Fruit fly (Drosophila melanogaster) whole organism, prepupa: ENCODE results near the gene CG11699.
A peak's percentile ranks its signal among the peaks of the same experiment; 100 is the strongest.

Experiments used
- Blimp-1 ChIP-seq: fragments of 200-800 bp; sonication (Bioruptor generic); optimal IDR thresholded peaks from 3 replicates; lab custom pipeline; 2017; ENCODE audit warnings: missing biosample characterization, missing genetic modification characterization, mild to moderate bottlenecking, moderate library complexity, missing genetic modification reagents
- CG10631 ChIP-seq: fragments of 200-800 bp; sonication (Bioruptor generic); optimal IDR thresholded peaks from 2 replicates; lab custom pipeline; 2016; ENCODE audit warnings: missing biosample characterization, missing genetic modification characterization
- CG10669 ChIP-seq: fragments of 200-800 bp; sonication (Bioruptor generic); optimal IDR thresholded peaks from 3 replicates; lab custom pipeline; 2018; ENCODE audit warnings: missing biosample characterization, mild to moderate bottlenecking, missing genetic modification characterization, moderate library complexity
- CG11294 ChIP-seq: fragments of 200-800 bp; sonication (Bioruptor generic); IDR thresholded peaks from 2 replicates; pipeline ENCODE4 v1.3.6; 2022; ENCODE audit warnings: missing biosample characterization, missing genetic modification characterization
- CG11762 ChIP-seq: fragments of 200-800 bp; sonication (Bioruptor generic); optimal IDR thresholded peaks from 3 replicates; lab custom pipeline; 2016; ENCODE audit warnings: missing biosample characterization, missing genetic modification characterization; ENCODE audit not compliant: insufficient read depth
- CG11902 ChIP-seq: fragments of 200-800 bp; sonication (Bioruptor generic); optimal IDR thresholded peaks from 3 replicates; lab custom pipeline; 2016; ENCODE audit warnings: missing biosample characterization, missing genetic modification characterization
- CG15336 ChIP-seq: fragments of 200-800 bp; sonication (Bioruptor generic); IDR thresholded peaks from 2 replicates; pipeline ENCODE4 v1.3.6; 2022; ENCODE audit warnings: missing biosample characterization, missing genetic modification characterization
- CG1621 ChIP-seq: fragments of 200-800 bp; sonication (Bioruptor generic); optimal IDR thresholded peaks from 3 replicates; lab custom pipeline; 2018; ENCODE audit warnings: missing biosample characterization, mild to moderate bottlenecking, missing genetic modification characterization
- CG16779 ChIP-seq: fragments of 200-800 bp; sonication (Bioruptor generic); optimal IDR thresholded peaks from 3 replicates; lab custom pipeline; 2017; ENCODE audit warnings: missing biosample characterization, mild to moderate bottlenecking, missing genetic modification characterization
- CG3032 ChIP-seq: fragments of 200-800 bp; optimal IDR thresholded peaks from 2 replicates; lab custom pipeline; 2019; ENCODE audit warnings: missing biosample characterization, mild to moderate bottlenecking, missing genetic modification characterization, moderate library complexity
- CG31627 ChIP-seq: fragments of 200-800 bp; sonication (Bioruptor generic); optimal IDR thresholded peaks from 3 replicates; lab custom pipeline; 2016; ENCODE audit warnings: missing biosample characterization, missing genetic modification characterization
- CG3919 ChIP-seq: fragments of 200-800 bp; sonication (Bioruptor generic); optimal IDR thresholded peaks from 3 replicates; lab custom pipeline; 2016; ENCODE audit warnings: missing biosample characterization, missing genetic modification characterization
- CG4318 ChIP-seq: fragments of 200-800 bp; sonication (Bioruptor generic); optimal IDR thresholded peaks from 3 replicates; lab custom pipeline; 2017; ENCODE audit warnings: missing biosample characterization, mild to moderate bottlenecking, missing genetic modification characterization
- CG6163 ChIP-seq: fragments of 200-800 bp; sonication (Bioruptor generic); IDR thresholded peaks from 3 replicates; pipeline ENCODE4 v1.3.6; 2022; ENCODE audit warnings: missing biosample characterization, missing genetic modification characterization
- CG6276 ChIP-seq: fragments of 200-800 bp; sonication (Bioruptor generic); optimal IDR thresholded peaks from 2 replicates; lab custom pipeline; 2017; ENCODE audit warnings: missing biosample characterization, mild to moderate bottlenecking, missing genetic modification characterization
- CG6792 ChIP-seq: fragments of 200-800 bp; sonication (Bioruptor generic); optimal IDR thresholded peaks from 3 replicates; lab custom pipeline; 2016; ENCODE audit warnings: missing biosample characterization, missing genetic modification characterization
- CG6854 ChIP-seq: fragments of 200-800 bp; sonication (Bioruptor generic); optimal IDR thresholded peaks from 2 replicates; lab custom pipeline; 2017; ENCODE audit warnings: missing biosample characterization, mild to moderate bottlenecking, missing genetic modification characterization
- CG7368 ChIP-seq: fragments of 200-800 bp; sonication (Bioruptor generic); optimal IDR thresholded peaks from 3 replicates; lab custom pipeline; 2016; ENCODE audit warnings: missing biosample characterization, missing genetic modification characterization
- CG8119 ChIP-seq: fragments of 200-800 bp; sonication (Bioruptor generic); IDR thresholded peaks from 3 replicates; pipeline ENCODE4 v1.3.6; 2022; ENCODE audit warnings: missing biosample characterization, missing genetic modification characterization
- CG8319 ChIP-seq: fragments of 200-800 bp; sonication (Bioruptor generic); optimal IDR thresholded peaks from 3 replicates; lab custom pipeline; 2016; ENCODE audit warnings: missing biosample characterization, missing genetic modification characterization
- CG8632 ChIP-seq: fragments of 200-800 bp; sonication (Bioruptor generic); optimal IDR thresholded peaks from 3 replicates; lab custom pipeline; 2016; ENCODE audit warnings: missing biosample characterization, missing genetic modification characterization
- CG9139 ChIP-seq: fragments of 200-800 bp; sonication (Bioruptor generic); optimal IDR thresholded peaks from 3 replicates; lab custom pipeline; 2017; ENCODE audit warnings: missing biosample characterization, mild to moderate bottlenecking, missing genetic modification characterization
- Eip75B ChIP-seq: fragments of 200-800 bp; sonication (Bioruptor generic); optimal IDR thresholded peaks from 3 replicates; lab custom pipeline; 2016; ENCODE audit warnings: missing biosample characterization, missing genetic modification characterization
- Eip78C ChIP-seq: fragments of 200-800 bp; sonication (Bioruptor generic); peaks from one replicate; lab custom pipeline; 2016; ENCODE audit warnings: missing biosample characterization, missing genetic modification characterization
- Eip93F ChIP-seq: fragments of 200-800 bp; sonication (Bioruptor generic); optimal IDR thresholded peaks from 2 replicates; lab custom pipeline; 2016; ENCODE audit warnings: missing biosample characterization, mild to moderate bottlenecking, missing genetic modification characterization
- Ets21C ChIP-seq: fragments of 200-800 bp; sonication (Bioruptor generic); optimal IDR thresholded peaks from 3 replicates; lab custom pipeline; 2016; ENCODE audit warnings: missing biosample characterization, missing genetic modification characterization
- Gug ChIP-seq: fragments of 200-800 bp; sonication (Bioruptor generic); IDR thresholded peaks from 2 replicates; pipeline ENCODE4 v1.3.6; 2022; ENCODE audit warnings: missing biosample characterization, missing genetic modification characterization
- Hr38 ChIP-seq: sonication (Bioruptor generic); optimal IDR thresholded peaks from 2 replicates; lab custom pipeline; 2016; ENCODE audit warnings: missing biosample characterization, missing genetic modification characterization
- Hr39 ChIP-seq: fragments of 200-800 bp; sonication (Bioruptor generic); optimal IDR thresholded peaks from 2 replicates; lab custom pipeline; 2016; ENCODE audit warnings: missing biosample characterization, missing genetic modification characterization
- Hr4 ChIP-seq: fragments of 200-800 bp; sonication (Bioruptor generic); optimal IDR thresholded peaks from 3 replicates; lab custom pipeline; 2016; ENCODE audit warnings: missing biosample characterization, missing genetic modification characterization
- Lpt ChIP-seq: fragments of 200-800 bp; sonication (Bioruptor generic); optimal IDR thresholded peaks from 3 replicates; lab custom pipeline; 2016; ENCODE audit warnings: missing biosample characterization, missing genetic modification characterization
- Met ChIP-seq: fragments of 200-800 bp; sonication (Bioruptor generic); optimal IDR thresholded peaks from 3 replicates; lab custom pipeline; 2016; ENCODE audit warnings: missing biosample characterization, missing genetic modification characterization
- OdsH ChIP-seq: fragments of 200-800 bp; sonication (Bioruptor generic); optimal IDR thresholded peaks from 3 replicates; lab custom pipeline; 2016; ENCODE audit warnings: missing biosample characterization, missing genetic modification characterization
- Smox ChIP-seq: fragments of 200-800 bp; sonication (Bioruptor generic); optimal IDR thresholded peaks from 3 replicates; lab custom pipeline; 2016; ENCODE audit warnings: missing biosample characterization, missing genetic modification characterization
- Sox102F ChIP-seq: fragments of 200-800 bp; sonication (Bioruptor generic); optimal IDR thresholded peaks from 2 replicates; lab custom pipeline; 2016; ENCODE audit warnings: missing biosample characterization, mild to moderate bottlenecking, missing genetic modification characterization
- Sox14 ChIP-seq: fragments of 200-800 bp; sonication (Bioruptor generic); optimal IDR thresholded peaks from 3 replicates; lab custom pipeline; 2016; ENCODE audit warnings: missing biosample characterization, missing genetic modification characterization
- Sox15 ChIP-seq: fragments of 200-800 bp; sonication (Bioruptor generic); optimal IDR thresholded peaks from 3 replicates; lab custom pipeline; 2016; ENCODE audit warnings: missing biosample characterization, missing genetic modification characterization
- achi ChIP-seq: fragments of 200-800 bp; sonication (Bioruptor generic); optimal IDR thresholded peaks from 3 replicates; lab custom pipeline; 2016; ENCODE audit warnings: missing biosample characterization, missing genetic modification characterization
- acj6 ChIP-seq: fragments of 200-800 bp; sonication (Bioruptor generic); optimal IDR thresholded peaks from 3 replicates; lab custom pipeline; 2016; ENCODE audit warnings: missing biosample characterization, missing genetic modification characterization
- cyc ChIP-seq: fragments of 200-800 bp; sonication (Bioruptor generic); optimal IDR thresholded peaks from 3 replicates; lab custom pipeline; 2016; ENCODE audit warnings: missing biosample characterization, missing genetic modification characterization
- dac ChIP-seq: fragments of 200-800 bp; sonication (Bioruptor generic); optimal IDR thresholded peaks from 2 replicates; lab custom pipeline; 2017; ENCODE audit warnings: missing biosample characterization, mild to moderate bottlenecking, missing genetic modification characterization
- dsx ChIP-seq: fragments of 200-800 bp; optimal IDR thresholded peaks from 3 replicates; lab custom pipeline; 2019; ENCODE audit warnings: missing biosample characterization, mild to moderate bottlenecking, missing genetic modification characterization, moderate library complexity; ENCODE audit not compliant: poor library complexity, severe bottlenecking
- esn ChIP-seq: fragments of 200-800 bp; sonication (Bioruptor generic); optimal IDR thresholded peaks from 2 replicates; lab custom pipeline; 2016; ENCODE audit warnings: missing biosample characterization, mild to moderate bottlenecking, missing genetic modification characterization, moderate library complexity
- fd59A ChIP-seq: fragments of 200-800 bp; sonication (Bioruptor generic); optimal IDR thresholded peaks from 2 replicates; lab custom pipeline; 2017; ENCODE audit warnings: missing biosample characterization, mild to moderate bottlenecking, missing genetic modification characterization, missing genetic modification reagents
- lz ChIP-seq: fragments of 200-800 bp; sonication (Bioruptor generic); optimal IDR thresholded peaks from 3 replicates; lab custom pipeline; 2016; ENCODE audit warnings: missing biosample characterization, missing genetic modification characterization
- pdm3 ChIP-seq: fragments of 200-800 bp; sonication (Bioruptor generic); optimal IDR thresholded peaks from 3 replicates; lab custom pipeline; 2016; ENCODE audit warnings: missing biosample characterization, missing genetic modification characterization
- salr ChIP-seq, 2 experiments: fragments of 200-800 bp; sonication (Bioruptor generic); optimal IDR thresholded peaks; 3 replicates each; lab custom pipeline; 2016 to 2018; ENCODE audit warnings: missing biosample characterization in 2 of 2, missing genetic modification characterization in 2 of 2, mild to moderate bottlenecking in 1 of 2
- ss ChIP-seq, 2 experiments: fragments of 200-800 bp; sonication (Bioruptor generic); optimal IDR thresholded peaks; 2 replicates in 1 of 2; 3 replicates in 1 of 2; lab custom pipeline; 2017 to 2018; ENCODE audit warnings: mild to moderate bottlenecking in 2 of 2, missing biosample characterization in 2 of 2, missing genetic modification characterization in 2 of 2, moderate library complexity in 1 of 2
- svp ChIP-seq: fragments of 200-800 bp; sonication (Bioruptor generic); peaks from one replicate; lab custom pipeline; 2016; ENCODE audit warnings: missing biosample characterization, missing genetic modification characterization
- topi ChIP-seq: fragments of 200-800 bp; sonication (Bioruptor generic); optimal IDR thresholded peaks from 3 replicates; lab custom pipeline; 2016; ENCODE audit warnings: missing biosample characterization, missing genetic modification characterization
- vri ChIP-seq: fragments of 200-800 bp; sonication (Bioruptor generic); optimal IDR thresholded peaks from 3 replicates; lab custom pipeline; 2016; ENCODE audit warnings: missing biosample characterization, mild to moderate bottlenecking, missing genetic modification characterization

The CG11699 gene

DNA sequence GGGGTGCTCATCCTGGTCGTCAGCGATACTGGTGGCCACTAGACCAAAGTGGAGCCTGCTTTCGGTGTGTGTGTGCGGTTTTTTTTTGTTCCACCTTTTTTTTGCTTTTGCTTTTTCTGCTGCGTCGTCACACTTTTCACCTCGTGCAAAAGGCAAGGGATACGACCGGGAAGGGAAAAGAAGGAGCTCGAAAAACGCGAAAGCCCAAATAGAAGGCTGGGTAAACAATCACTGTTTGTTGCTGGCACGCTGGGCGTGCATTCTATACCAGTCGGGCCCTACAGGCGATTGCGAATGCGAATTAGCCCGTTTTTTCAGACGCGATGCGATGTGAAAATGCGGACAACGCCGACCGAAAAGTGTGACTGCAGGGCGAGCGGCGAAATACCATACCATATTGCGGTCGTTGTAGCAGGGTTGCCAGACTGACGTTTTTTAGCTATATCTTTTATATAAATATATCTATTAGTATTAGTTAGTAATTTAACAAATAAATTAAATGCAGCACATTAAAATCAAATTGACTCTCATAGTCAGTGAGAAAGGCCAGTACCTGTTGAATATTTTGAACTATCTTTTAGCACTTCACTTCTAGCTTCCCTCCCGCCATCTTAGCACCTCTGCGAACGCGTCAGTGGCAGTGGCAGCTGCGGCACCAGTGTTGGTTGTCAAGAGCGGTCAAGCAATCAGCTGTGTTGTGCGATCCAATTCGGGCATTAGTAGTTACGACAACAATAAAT lies at the start of gene CG11699, which contains the start of gene Polr2A:
Gene CG11699, plus strand, starts transcription at position 666 of the 740 bp plus-strand sequence.
Gene Polr2A, minus strand, starts transcription at position 371 of the 740 bp plus-strand sequence.
- TF ChIP-seq Eip75B (GFP tag; lab: Kevin White, UChicago) (no peak), Hr38 (GFP tag; lab: Kevin White, UChicago) (no peak), Eip93F (GFP tag; lab: Kevin White, UChicago) (no peak), CG4318 (GFP tag; lab: Kevin White, UChicago) (no peak), esn (GFP tag; lab: Kevin White, UChicago) (peak; percentile 19), pdm3 (no peak), Hr4 (GFP tag; lab: Kevin White, UChicago) (no peak), CG9139 (peak; percentile 2), CG6854 (GFP tag; lab: Kevin White, UChicago) (peak; percentile 6), dsx (GFP tag; lab: Kevin White, UChicago) (no peak), achi (GFP tag; lab: Kevin White, UChicago) (peak; percentile 38), CG31627 (GFP tag; lab: Kevin White, UChicago) (peak; percentile 10), topi (GFP tag; lab: Kevin White, UChicago) (no peak), Blimp-1 (GFP tag; lab: Kevin White, UChicago) (no peak), CG10631 (GFP tag; lab: Kevin White, UChicago) (peak; percentile 51), dac (no peak), CG8632 (GFP tag; lab: Kevin White, UChicago) (no peak), CG3032 (tag; lab: Kevin White, UChicago) (peak; percentile 48), ss (GFP tag; optimal IDR thresholded peaks at IDR 0.05; lab: Kevin White, UChicago) (peak; percentile 64 to 70), CG1621 (tag; lab: Kevin White, UChicago) (no peak), lz (GFP tag; lab: Kevin White, UChicago) (peak; percentile 5), CG6163 (GFP tag; lab: Robert Waterston, UW) (peak; percentile 57; the same call in 1 of the 3 replicates), CG6276 (GFP tag; lab: Kevin White, UChicago) (no peak), Eip78C (GFP tag; lab: Kevin White, UChicago) (no peak), CG11902 (peak; percentile 18), acj6 (GFP tag; lab: Kevin White, UChicago) (no peak), salr (GFP tag; optimal IDR thresholded peaks at IDR 0.05; lab: Kevin White, UChicago) (no peak), cyc (peak; percentile 8), Sox15 (GFP tag; lab: Kevin White, UChicago) (peak; percentile 12), CG8119 (GFP tag; lab: Robert Waterston, UW) (peak; percentile 66; the same call in 1 of the 3 replicates), fd59A (GFP tag; lab: Kevin White, UChicago) (no peak), Sox102F (no peak), Met (GFP tag; lab: Kevin White, UChicago) (no peak), Gug (peak; percentile 18; the same call in 1 of the 2 replicates), CG11762 (GFP tag; lab: Kevin White, UChicago) (no peak), vri (GFP tag; lab: Kevin White, UChicago) (no peak), svp (GFP tag; lab: Kevin White, UChicago) (no peak), CG7368 (no peak), Ets21C (GFP tag; lab: Kevin White, UChicago) (no peak), Smox (GFP tag; lab: Kevin White, UChicago) (no peak), Sox14 (GFP tag; lab: Kevin White, UChicago) (peak; percentile 11), Hr39 (GFP tag; lab: Kevin White, UChicago) (no peak), CG16779 (tag; lab: Kevin White, UChicago) (no peak), CG15336 (GFP tag; lab: Robert Waterston, UW) (peak; percentile 57), CG6792 (no peak), CG3919 (GFP tag; lab: Kevin White, UChicago) (no peak), Lpt (GFP tag; lab: Kevin White, UChicago) (no peak), CG10669 (no peak), CG8319 (no peak), OdsH (GFP tag; lab: Kevin White, UChicago) (no peak), CG11294 (GFP tag; lab: Robert Waterston, UW) (no peak)
